Worm (Caenorhabditis elegans) whole organism, young adult: ENCODE measurements around the gene B0361.9.

ENCODE experiments used
- F57A8.1 ChIP-seq: fragments of 200-800 bp; sonication (Bioruptor generic); optimal IDR thresholded peaks from 2 replicates; lab custom pipeline; 2018; ENCODE audit warnings: mild to moderate bottlenecking, missing genetic modification characterization, moderate library complexity, missing compliant biosample characterization
- Y56A3A.18 ChIP-seq: fragments of 200-800 bp; sonication (Bioruptor generic); IDR thresholded peaks from 2 replicates; pipeline ENCODE4 v1.3.6; 2022; ENCODE audit warnings: missing genetic modification reagents, missing genetic modification characterization, missing compliant biosample characterization
- madf-10 ChIP-seq: sonication (generic microtip); optimal IDR thresholded peaks from 2 replicates; lab custom pipeline; 2016; ENCODE audit warnings: mild to moderate bottlenecking, missing genetic modification characterization, missing compliant biosample characterization
- nfya-1 ChIP-seq: sonication (generic microtip); optimal IDR thresholded peaks from 2 replicates; lab custom pipeline; 2017; ENCODE audit warnings: antibody characterized with exemption, missing compliant biosample characterization, missing genetic modification characterization, borderline replicate concordance; ENCODE audit not compliant: insufficient read depth
- somi-1 ChIP-seq: fragments of 200-800 bp; sonication (Bioruptor generic); optimal IDR thresholded peaks from 2 replicates; lab custom pipeline; 2018; ENCODE audit warnings: mild to moderate bottlenecking, missing genetic modification characterization, missing compliant biosample characterization
- unc-62 ChIP-seq: fragments of 150-350 bp; optimal IDR thresholded peaks from 2 replicates; lab custom pipeline; 2014; ENCODE audit warnings: missing biosample characterization, missing genetic modification reagents, missing genetic modification characterization
- zfh-2 ChIP-seq: fragments of 200-800 bp; sonication (Bioruptor generic); conservative IDR thresholded peaks from 2 replicates; pipeline ENCODE4 v1.3.6; 2022; ENCODE audit warnings: missing genetic modification reagents, missing genetic modification characterization, missing compliant biosample characterization

- TF ChIP-seq madf-10 (tag; lab: Kevin White, UChicago) (no peak), unc-62 (GFP tag; lab: Kevin White, UChicago) (no peak), Y56A3A.18 (GFP tag; lab: Robert Waterston, UW) (no peak), zfh-2 (no peak), F57A8.1 (GFP tag; lab: Kevin White, UChicago) (no peak), somi-1 (GFP tag; lab: Kevin White, UChicago) (no peak), nfya-1 (no peak)
These were observed 15.6 kb upstream of the B0361.9 start, which contains the start of gene nspg-6 for ce11 chrIII:7314927-7315547.
